Worm (Caenorhabditis elegans): ENCODE measurements around the gene C02F5.10.
A peak's percentile ranks its signal among the peaks of the same experiment; 100 is the strongest.

ce11 chrIII:8227511-8227910 lies 21.8 kb downstream of the C02F5.10 start, which contains the start of gene fbxl-1:
- peak; percentile 47 for TF ChIP-seq jun-1 (tag; optimal IDR thresholded peaks at IDR 0.05)
- TF ChIP-seq elt-2 (tag; optimal IDR thresholded peaks at IDR 0.05), result peak; percentile 21
- peak in 1 of 2 experiments; percentile 93 for TF ChIP-seq mdl-1 (tag; optimal IDR thresholded peaks at IDR 0.05)
- TF ChIP-seq elt-3 (tag; optimal IDR thresholded peaks at IDR 0.05), result peak in 2 of 6 experiments; percentile 14 to 61
- TF ChIP-seq lsy-2 (tag; optimal IDR thresholded peaks at IDR 0.05), result peak; percentile 75 to 88
- TF ChIP-seq nhr-11 (tag; optimal IDR thresholded peaks at IDR 0.05), result no peak
- no peak for TF ChIP-seq egl-27 (tag; optimal IDR thresholded peaks at IDR 0.05)
- TF ChIP-seq ama-1 (optimal IDR thresholded peaks at IDR 0.05), result no peak
- peak; percentile 9 for TF ChIP-seq zip-4 (GFP tag; optimal IDR thresholded peaks at IDR 0.05)
- TF ChIP-seq ztf-11 (tag; optimal IDR thresholded peaks at IDR 0.05), result peak in 1 of 2 experiments; percentile 73
- peak; percentile 50 for TF ChIP-seq F16B12.6 (tag; optimal IDR thresholded peaks at IDR 0.05)
- TF ChIP-seq lin-14 (GFP tag; optimal IDR thresholded peaks at IDR 0.05), result peak; percentile 99

Measured in whole organism, L1 larva.